Worm (Caenorhabditis elegans): ENCODE measurements around the gene bmk-1.

The bmk-1 gene

DNA sequence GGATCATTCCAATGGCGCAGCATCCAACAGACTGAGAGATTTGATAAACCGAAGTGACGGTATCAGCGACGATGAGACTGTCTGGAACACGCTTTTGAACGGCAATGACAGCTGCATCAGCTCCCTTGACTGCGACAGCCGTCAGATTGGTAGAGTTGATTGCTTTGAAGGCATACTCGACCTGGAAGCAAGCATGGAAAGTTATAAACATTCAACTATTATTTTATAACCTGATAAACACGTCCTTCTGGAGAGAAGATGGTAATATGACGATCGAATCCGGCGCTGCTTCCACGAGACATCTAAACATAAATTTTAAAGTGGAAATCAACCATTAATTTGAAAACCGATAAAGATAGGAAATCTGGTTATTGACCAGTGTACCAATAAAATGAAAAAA is 34.5 kb downstream of the bmk-1 start, which contains the start of gene pas-1:
pas-1 (minus strand) TSS at position 302 of the 400 bp plus-strand sequence.
- 0 out of 2 replicates have a peak, but pooled peaks have one; percentile 48 for TF ChIP-seq T26A8.4 (GFP tag; IDR thresholded peaks at IDR 0.05)
- no peak for TF ChIP-seq nhr-42 (GFP tag; IDR thresholded peaks at IDR 0.05)
- TF ChIP-seq arid-1 (GFP tag; conservative IDR thresholded peaks at IDR 0.05), result 0 out of 2 replicates have a peak, but pooled peaks have one; percentile 6
- TF ChIP-seq egl-43 (GFP tag; IDR thresholded peaks at IDR 0.05), result peak; percentile 54
- 0 out of 2 replicates have a peak, but pooled peaks have one; percentile 40 for TF ChIP-seq pha-4 (GFP tag; IDR thresholded peaks at IDR 0.05)
- TF ChIP-seq pha-4 (tag; optimal IDR thresholded peaks at IDR 0.05), result no peak
- TF ChIP-seq aha-1 (tag), result peak; percentile 38
- TF ChIP-seq Y105C5A.15 (GFP tag; IDR thresholded peaks at IDR 0.05), result 0 out of 2 replicates have a peak, but pooled peaks have one; percentile 12
- TF ChIP-seq F10B5.3 (tag; optimal IDR thresholded peaks at IDR 0.05), result no peak
- peak; percentile 67 for TF ChIP-seq ama-1 (optimal IDR thresholded peaks at IDR 0.05)
- peak; percentile 60 for TF ChIP-seq lin-38 (GFP tag; IDR thresholded peaks at IDR 0.05)
- no peak for TF ChIP-seq snpc-4 (tag; optimal IDR thresholded peaks at IDR 0.05)
- TF ChIP-seq nhr-102 (tag; optimal IDR thresholded peaks at IDR 0.05), result peak; percentile 29
- TF ChIP-seq Y48G9A.11 (GFP tag; IDR thresholded peaks at IDR 0.05), result peak; percentile 15; the same call in 1 of the 2 replicates
- TF ChIP-seq dmd-8 (GFP tag; IDR thresholded peaks at IDR 0.05), result peak; percentile 74

DNA sequence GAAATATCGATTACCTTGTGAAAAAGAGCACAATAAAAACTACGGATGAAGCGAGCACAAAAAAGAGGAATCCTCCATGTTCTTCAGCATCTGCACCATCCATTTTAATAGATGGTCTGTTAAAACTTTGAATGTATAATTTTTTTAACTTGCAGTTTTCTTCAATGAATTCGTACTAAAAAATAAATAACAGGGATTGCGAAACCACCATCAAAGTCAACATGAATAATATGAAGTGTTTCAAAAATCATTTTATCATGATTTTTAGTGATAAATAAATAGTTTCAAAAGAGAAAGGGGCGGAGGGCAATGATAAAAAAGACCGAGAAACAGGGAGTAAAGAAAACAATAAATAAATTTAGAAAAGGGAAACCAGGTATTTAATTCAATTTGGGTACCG is 35.5 kb downstream of the bmk-1 start, which contains the start of gene dhs-22:
dhs-22 (minus strand) TSS at position 116 of the 400 bp plus-strand sequence.
- TF ChIP-seq daf-16 (GFP tag; optimal IDR thresholded peaks at IDR 0.05), result no peak
- peak; percentile 81 for TF ChIP-seq daf-16 (tag; optimal IDR thresholded peaks at IDR 0.05)
- no peak for TF ChIP-seq dmd-6 (GFP tag; IDR thresholded peaks at IDR 0.05)
- 0 out of 2 replicates have a peak, but pooled peaks have one; percentile 44 for TF ChIP-seq lin-38 (GFP tag; IDR thresholded peaks at IDR 0.05)
- TF ChIP-seq pha-4 (GFP tag; IDR thresholded peaks at IDR 0.05), result peak; percentile 49; the same call in 1 of the 2 replicates
- no peak for TF ChIP-seq pha-4 (tag; optimal IDR thresholded peaks at IDR 0.05)
- peak; percentile 36 for TF ChIP-seq mep-1 (tag; optimal IDR thresholded peaks at IDR 0.05)
- no peak for TF ChIP-seq lin-13 (GFP tag; optimal IDR thresholded peaks at IDR 0.05)
- TF ChIP-seq ztf-11 (tag; optimal IDR thresholded peaks at IDR 0.05), result no peak
- peak; percentile 24 for TF ChIP-seq pqm-1 (tag; optimal IDR thresholded peaks at IDR 0.05)
- no peak for TF ChIP-seq ceh-32 (tag; optimal IDR thresholded peaks at IDR 0.05; ENCODE audit: poor library complexity)
- no peak for TF ChIP-seq lin-15B (tag; optimal IDR thresholded peaks at IDR 0.05)

- TF ChIP-seq nhr-41 (GFP tag; IDR thresholded peaks at IDR 0.05), result no peak
- peak; percentile 26; the same call in 1 of the 2 replicates for TF ChIP-seq lin-38 (GFP tag; IDR thresholded peaks at IDR 0.05)
Observed at ce11 chrV:14419855-14420254, 36.9 kb downstream of the bmk-1 start.

DNA sequence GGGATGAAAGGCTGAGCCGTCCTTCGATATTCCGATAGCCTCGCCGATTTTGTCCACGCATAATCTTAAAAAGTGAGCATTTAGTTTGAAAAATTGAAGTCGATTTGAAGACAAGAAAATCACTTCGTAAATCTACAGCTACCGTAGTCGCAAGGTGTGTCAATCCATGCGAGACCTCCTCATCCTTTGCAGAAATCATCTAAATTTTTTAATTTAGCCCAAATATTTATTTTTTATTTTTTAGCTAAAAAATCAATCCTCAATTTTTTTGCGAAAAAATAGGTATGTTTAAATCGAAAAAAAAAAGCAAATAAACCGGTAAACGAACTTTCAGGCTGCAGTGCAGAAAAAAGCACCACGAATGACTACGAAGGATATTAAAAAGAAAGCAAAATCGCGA is 39.0 kb downstream of the bmk-1 start, which contains the start of the genes nxf-2 and set-31:
nxf-2 (minus strand) TSS at position 101 of the 400 bp plus-strand sequence.
set-31 (plus strand) TSS at position 169 of the 400 bp plus-strand sequence.
- TF ChIP-seq R02D3.7 (tag; optimal IDR thresholded peaks at IDR 0.05) (peak; percentile 39), ztf-7 (tag; optimal IDR thresholded peaks at IDR 0.05) (no peak), tag-97 (GFP tag; IDR thresholded peaks at IDR 0.05) (no peak), nhr-6 (tag; optimal IDR thresholded peaks at IDR 0.05) (no peak), T26A8.4 (GFP tag; IDR thresholded peaks at IDR 0.05) (no peak), ces-1 (GFP tag; optimal IDR thresholded peaks at IDR 0.05) (no peak), hif-1 (tag; optimal IDR thresholded peaks at IDR 0.05) (no peak), spr-3 (GFP tag; optimal IDR thresholded peaks at IDR 0.05) (no peak), madf-5 (GFP tag; IDR thresholded peaks at IDR 0.05) (no peak), unc-62 (GFP tag; optimal IDR thresholded peaks at IDR 0.05 in 1 of 2) (peak in 1 of 2 experiments; percentile 19), unc-62 (tag; optimal IDR thresholded peaks at IDR 0.05) (no peak), zag-1 (tag; optimal IDR thresholded peaks at IDR 0.05) (no peak), lsy-2 (tag; optimal IDR thresholded peaks at IDR 0.05) (peak in 1 of 2 experiments; percentile 19), skn-1 (tag; optimal IDR thresholded peaks at IDR 0.05) (no peak), pqm-1 (tag; optimal IDR thresholded peaks at IDR 0.05) (no peak), fkh-10 (GFP tag; optimal IDR thresholded peaks at IDR 0.05) (no peak)

Data from whole organism, L4 larva.